Fruit fly (Drosophila melanogaster): ENCODE results near the gene Prx4.

- no peak for TF ChIP-seq Vsx2 (GFP tag; optimal IDR thresholded peaks at IDR 0.05; ENCODE audit: partially characterized antibody)
- no peak for TF ChIP-seq Myc (optimal IDR thresholded peaks at IDR 0.05)
- no peak for TF ChIP-seq CG9705 (GFP tag; optimal IDR thresholded peaks at IDR 0.05)
- TF ChIP-seq pan (optimal IDR thresholded peaks at IDR 0.05) = no peak
- TF ChIP-seq dmrt93B (GFP tag; optimal IDR thresholded peaks at IDR 0.05) = no peak
- peak; percentile 68 for TF ChIP-seq psq (GFP tag; optimal IDR thresholded peaks at IDR 0.05)
- no peak for TF ChIP-seq fru (GFP tag; optimal IDR thresholded peaks at IDR 0.05)
- no peak for TF ChIP-seq lola (GFP tag; optimal IDR thresholded peaks at IDR 0.05)
- no peak for TF ChIP-seq br (GFP tag; optimal IDR thresholded peaks at IDR 0.05)
- no peak for TF ChIP-seq OdsH (GFP tag; optimal IDR thresholded peaks at IDR 0.05)
- no peak for TF ChIP-seq Hr78 (GFP tag; optimal IDR thresholded peaks at IDR 0.05)
- TF ChIP-seq usp (GFP tag; optimal IDR thresholded peaks at IDR 0.05) = no peak
- TF ChIP-seq HLH106 (tag; optimal IDR thresholded peaks at IDR 0.05) = no peak
These were observed 4.2 kb upstream of the Prx4 start for dm6 chr3L:3037822-3038563.
